Worm (Caenorhabditis elegans): Measurements from ENCODE around the gene pph-4.2.

- TF ChIP-seq tbx-2 (tag; optimal IDR thresholded peaks at IDR 0.05) = no peak
- no peak for TF ChIP-seq ceh-82 (tag; optimal IDR thresholded peaks at IDR 0.05)
- no peak for TF ChIP-seq snpc-4 (tag; optimal IDR thresholded peaks at IDR 0.05)
- no peak for TF ChIP-seq ama-1 (optimal IDR thresholded peaks at IDR 0.05)
- TF ChIP-seq fkh-2 (tag; optimal IDR thresholded peaks at IDR 0.05) = no peak
- TF ChIP-seq lsy-12 (tag; optimal IDR thresholded peaks at IDR 0.05) = no peak
- TF ChIP-seq elt-2 (tag; optimal IDR thresholded peaks at IDR 0.05) = no peak
- no peak for TF ChIP-seq elt-3 (tag; optimal IDR thresholded peaks at IDR 0.05)
- no peak for TF ChIP-seq R02D3.7 (tag; optimal IDR thresholded peaks at IDR 0.05)
- no peak for TF ChIP-seq mdl-1 (tag; optimal IDR thresholded peaks at IDR 0.05)
- no peak for TF ChIP-seq daf-12 (tag; optimal IDR thresholded peaks at IDR 0.05)
- TF ChIP-seq fos-1 (tag; optimal IDR thresholded peaks at IDR 0.05) = no peak
- no peak for TF ChIP-seq eor-1 (tag; optimal IDR thresholded peaks at IDR 0.05)
Measured at ce11 chrIII:12395085-12395484, 18.0 kb upstream of the pph-4.2 start, which contains the start of gene Y49E10.10.

All from whole organism, L3 larva.